Worm (Caenorhabditis elegans) whole organism, L1 larva: ENCODE measurements around the gene fbxc-26.

Experiments
- C34B4.2 ChIP-seq: sonication (generic microtip); optimal IDR thresholded peaks from 2 replicates; lab custom pipeline; 2017; ENCODE audit warnings: mild to moderate bottlenecking, missing genetic modification characterization, missing compliant biosample characterization
- F16B12.6 ChIP-seq: fragments of 150-350 bp; optimal IDR thresholded peaks from 2 replicates; lab custom pipeline; 2014; ENCODE audit warnings: missing biosample characterization, missing genetic modification characterization
- aha-1 ChIP-seq: fragments of 150-350 bp; optimal IDR thresholded peaks from 2 replicates; lab custom pipeline; 2014; ENCODE audit warnings: missing biosample characterization, missing genetic modification characterization
- aly-2 ChIP-seq: fragments of 150-350 bp; optimal IDR thresholded peaks from 2 replicates; lab custom pipeline; 2014; ENCODE audit warnings: missing biosample characterization, missing genetic modification characterization
- ama-1 ChIP-seq: fragments of 150-350 bp; optimal IDR thresholded peaks from 2 replicates; lab custom pipeline; 2014
- ceh-63 ChIP-seq: fragments of 200-800 bp; sonication (Bioruptor generic); optimal IDR thresholded peaks from 2 replicates; lab custom pipeline; 2018; ENCODE audit warnings: mild to moderate bottlenecking, missing genetic modification characterization, missing compliant biosample characterization
- ceh-82 ChIP-seq, 3 experiments: fragments of 150-350 bp in 1 of 3; sonication (generic microtip) in 2 of 3; optimal IDR thresholded peaks; 2 replicates each; lab custom pipeline; 2014 to 2017; ENCODE audit warnings: missing biosample characterization in 3 of 3, missing genetic modification characterization in 3 of 3
- ceh-90 ChIP-seq: sonication (generic microtip); optimal IDR thresholded peaks from 2 replicates; lab custom pipeline; 2016; ENCODE audit warnings: missing genetic modification characterization, missing compliant biosample characterization
- ces-1 ChIP-seq: fragments of 150-350 bp; optimal IDR thresholded peaks from 2 replicates; lab custom pipeline; 2014; ENCODE audit warnings: missing biosample characterization, missing genetic modification reagents, missing genetic modification characterization
- dpl-1 ChIP-seq, 3 experiments: fragments of 150-350 bp in 2 of 3; sonication (generic microtip) in 1 of 3; optimal IDR thresholded peaks; 2 replicates each; lab custom pipeline; 2014 to 2017; ENCODE audit warnings: missing biosample characterization in 3 of 3, missing genetic modification characterization in 3 of 3, missing genetic modification reagents in 3 of 3
- dsc-1 ChIP-seq: sonication (generic microtip); optimal IDR thresholded peaks from 2 replicates; lab custom pipeline; 2016; ENCODE audit warnings: mild to moderate bottlenecking, missing genetic modification characterization, missing compliant biosample characterization
- efl-1 ChIP-seq, 4 experiments: fragments of 150-350 bp; optimal IDR thresholded peaks in 3 of 4; peaks in 1 of 4; 1 replicate in 1 of 4; 2 replicates in 3 of 4; lab custom pipeline; 2014; ENCODE audit warnings: missing biosample characterization in 2 of 4, missing genetic modification characterization in 2 of 4, missing genetic modification reagents in 2 of 4
- elt-2 ChIP-seq: sonication (generic microtip); optimal IDR thresholded peaks from 2 replicates; lab custom pipeline; 2016; ENCODE audit warnings: missing genetic modification characterization, mild to moderate bottlenecking, inconsistent platforms, missing compliant biosample characterization, missing genetic modification reagents
- fos-1 ChIP-seq: fragments of 150-350 bp; optimal IDR thresholded peaks from 2 replicates; lab custom pipeline; 2014; ENCODE audit warnings: missing biosample characterization, missing genetic modification characterization
- hlh-4 ChIP-seq: sonication (generic microtip); optimal IDR thresholded peaks from 2 replicates; lab custom pipeline; 2016; ENCODE audit warnings: mild to moderate bottlenecking, missing genetic modification characterization, missing compliant biosample characterization
- irx-1 ChIP-seq: sonication (generic microtip); optimal IDR thresholded peaks from 2 replicates; lab custom pipeline; 2016; ENCODE audit warnings: missing genetic modification characterization, missing compliant biosample characterization
- isw-1 ChIP-seq: fragments of 200-800 bp; sonication (Bioruptor generic); IDR thresholded peaks from 2 replicates; pipeline ENCODE4 v1.3.6; 2022; ENCODE audit warnings: missing genetic modification characterization, missing compliant biosample characterization
- jun-1 ChIP-seq: fragments of 150-350 bp; optimal IDR thresholded peaks from 2 replicates; lab custom pipeline; 2014; ENCODE audit warnings: missing biosample characterization, missing genetic modification reagents, missing genetic modification characterization
- lir-3 ChIP-seq: sonication (generic microtip); optimal IDR thresholded peaks from 2 replicates; lab custom pipeline; 2016; ENCODE audit warnings: mild to moderate bottlenecking, missing genetic modification characterization, moderate library complexity, missing compliant biosample characterization; ENCODE audit not compliant: poor library complexity
- mab-9 ChIP-seq: fragments of 200-800 bp; sonication (Bioruptor generic); IDR thresholded peaks from 2 replicates; pipeline ENCODE4 v1.3.6; 2022; ENCODE audit warnings: missing genetic modification reagents, missing genetic modification characterization, missing compliant biosample characterization
- mef-2 ChIP-seq: fragments of 150-350 bp; optimal IDR thresholded peaks from 2 replicates; lab custom pipeline; 2014; ENCODE audit warnings: missing biosample characterization, missing genetic modification characterization
- mep-1 ChIP-seq: fragments of 150-350 bp; optimal IDR thresholded peaks from 2 replicates; lab custom pipeline; 2014; ENCODE audit warnings: missing biosample characterization, missing genetic modification characterization
- nhr-12 ChIP-seq: sonication (generic microtip); optimal IDR thresholded peaks from 2 replicates; lab custom pipeline; 2017; ENCODE audit warnings: missing biosample characterization, missing genetic modification characterization
- nhr-19 ChIP-seq: fragments of 200-800 bp; sonication (Bioruptor generic); conservative IDR thresholded peaks from 2 replicates; pipeline ENCODE4 v1.3.6; 2022; ENCODE audit warnings: missing genetic modification characterization, missing compliant biosample characterization
- nhr-47 ChIP-seq: sonication (generic microtip); optimal IDR thresholded peaks from 2 replicates; lab custom pipeline; 2016; ENCODE audit warnings: mild to moderate bottlenecking, missing genetic modification characterization, moderate library complexity, missing compliant biosample characterization
- nhr-84 ChIP-seq: sonication (generic microtip); optimal IDR thresholded peaks from 2 replicates; lab custom pipeline; 2017; ENCODE audit warnings: missing biosample characterization, missing genetic modification characterization
- nhr-85 ChIP-seq: sonication (generic microtip); peaks from one replicate; lab custom pipeline; 2016; ENCODE audit warnings: missing genetic modification characterization, inconsistent platforms, missing compliant biosample characterization
- nhr-90 ChIP-seq: sonication (generic microtip); optimal IDR thresholded peaks from 2 replicates; lab custom pipeline; 2016; ENCODE audit warnings: mild to moderate bottlenecking, missing genetic modification characterization, missing compliant biosample characterization; ENCODE audit not compliant: poor library complexity
- pax-3 ChIP-seq: fragments of 200-800 bp; sonication (Bioruptor generic); optimal IDR thresholded peaks from 2 replicates; lab custom pipeline; 2018; ENCODE audit warnings: mild to moderate bottlenecking, missing genetic modification characterization, moderate library complexity, missing compliant biosample characterization
- pqm-1 ChIP-seq: sonication (generic microtip); optimal IDR thresholded peaks from 3 replicates; lab custom pipeline; 2017; ENCODE audit warnings: missing biosample characterization, missing genetic modification characterization
- skn-1 ChIP-seq: fragments of 150-350 bp; optimal IDR thresholded peaks from 2 replicates; lab custom pipeline; 2014; ENCODE audit warnings: missing biosample characterization, missing genetic modification characterization
- sox-4 ChIP-seq: sonication (generic microtip); optimal IDR thresholded peaks from 2 replicates; lab custom pipeline; 2016; ENCODE audit warnings: missing genetic modification characterization, missing compliant biosample characterization
- sptf-1 ChIP-seq: fragments of 150-350 bp; optimal IDR thresholded peaks from 2 replicates; lab custom pipeline; 2014; ENCODE audit warnings: missing biosample characterization, missing genetic modification characterization
- tbx-2 ChIP-seq: sonication (generic microtip); optimal IDR thresholded peaks from 2 replicates; lab custom pipeline; 2016; ENCODE audit warnings: missing genetic modification characterization, missing compliant biosample characterization
- tlp-1 ChIP-seq: fragments of 150-350 bp; optimal IDR thresholded peaks from 2 replicates; lab custom pipeline; 2014; ENCODE audit warnings: missing biosample characterization, missing genetic modification characterization
- unc-30 ChIP-seq: sonication (generic microtip); optimal IDR thresholded peaks from 2 replicates; lab custom pipeline; 2017; ENCODE audit warnings: missing biosample characterization, missing genetic modification characterization
- unc-98 ChIP-seq: fragments of 200-800 bp; sonication (Bioruptor generic); IDR thresholded peaks from 2 replicates; pipeline ENCODE4 v1.3.6; 2022; ENCODE audit warnings: missing genetic modification characterization, missing compliant biosample characterization
- zip-4 ChIP-seq: fragments of 200-800 bp; sonication (Bioruptor generic); optimal IDR thresholded peaks from 2 replicates; lab custom pipeline; 2018; ENCODE audit warnings: mild to moderate bottlenecking, missing genetic modification characterization, moderate library complexity, missing compliant biosample characterization
- ztf-4 ChIP-seq: fragments of 150-350 bp; optimal IDR thresholded peaks from 2 replicates; lab custom pipeline; 2014; ENCODE audit warnings: missing biosample characterization, missing genetic modification characterization

Gene fbxc-26

DNA sequence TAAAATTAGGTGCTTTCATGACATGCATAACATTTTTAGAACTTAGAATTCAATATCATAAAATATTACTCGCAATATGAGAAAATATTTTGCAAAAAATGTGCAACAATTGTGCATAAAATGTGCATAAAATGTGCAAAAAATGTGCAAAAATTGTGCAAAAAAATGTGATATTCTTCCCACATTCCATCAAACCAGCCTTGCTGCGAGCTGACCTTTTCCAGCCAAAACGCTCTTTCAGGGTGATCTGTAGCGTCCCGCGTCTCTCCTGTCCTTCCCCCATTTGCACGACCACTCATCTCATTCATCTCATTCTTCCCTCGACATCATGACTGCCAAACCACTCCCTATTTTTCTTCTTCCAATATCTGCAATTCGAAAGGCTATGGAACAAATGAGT is 18.3 kb downstream of the fbxc-26 start, which contains the start of gene fbxb-17:
Gene fbxb-17, plus strand, starts transcription at position 301 of the 400 bp plus-strand sequence.
- TF ChIP-seq mef-2 (no peak), mep-1 (tag; lab: Kevin White, UChicago) (no peak), zip-4 (no peak), fos-1 (tag; lab: Kevin White, UChicago) (no peak), sptf-1 (no peak), C34B4.2 (tag; lab: Kevin White, UChicago) (no peak), skn-1 (tag; lab: Kevin White, UChicago) (no peak), F16B12.6 (tag; lab: Kevin White, UChicago) (no peak), ama-1 (lab: Kevin White, UChicago) (no peak), pqm-1 (tag; lab: Kevin White, UChicago) (no peak), ztf-4 (tag; lab: Kevin White, UChicago) (no peak), sox-4 (tag; lab: Kevin White, UChicago) (no peak), unc-98 (no peak), nhr-90 (tag; lab: Kevin White, UChicago) (no peak), ceh-82 (tag; optimal IDR thresholded peaks at IDR 0.05; lab: Kevin White, UChicago) (no peak), unc-30 (tag; lab: Kevin White, UChicago) (no peak), isw-1 (no peak), nhr-12 (tag; lab: Kevin White, UChicago) (no peak), jun-1 (no peak)

DNA sequence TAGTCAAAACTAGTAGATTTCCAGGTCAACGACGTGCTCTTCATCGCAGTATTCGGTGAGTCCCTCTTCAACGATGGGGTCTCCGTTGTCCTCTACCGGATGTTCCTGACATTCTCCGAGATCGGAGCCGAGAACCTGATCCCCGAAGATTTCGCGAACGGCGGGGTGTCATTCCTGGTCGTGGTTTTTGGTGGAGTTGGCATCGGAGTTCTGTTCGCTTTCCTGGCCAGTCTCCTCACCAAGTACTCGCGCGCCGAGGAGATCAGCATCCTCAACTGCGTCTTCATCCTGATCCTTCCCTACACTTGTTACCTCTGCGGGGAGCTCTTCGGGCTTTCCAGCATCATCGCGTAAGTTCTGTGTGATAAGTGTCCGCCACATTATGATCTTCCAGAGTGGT is 21.8 kb downstream of the fbxc-26 start:
- TF ChIP-seq nhr-85 (no peak), mab-9 (GFP tag; lab: Robert Waterston, UW) (no peak), efl-1 (optimal IDR thresholded peaks at IDR 0.05; lab: Kevin White, UChicago) (no peak), efl-1 (GFP tag; optimal IDR thresholded peaks at IDR 0.05 in 1 of 2; lab: Kevin White, UChicago) (no peak), dpl-1 (GFP tag; optimal IDR thresholded peaks at IDR 0.05; lab: Kevin White, UChicago) (no peak), nhr-84 (tag; lab: Kevin White, UChicago) (no peak), tbx-2 (tag; lab: Kevin White, UChicago) (no peak)

- TF ChIP-seq hlh-4 (tag; lab: Kevin White, UChicago), result no peak
- TF ChIP-seq efl-1 (optimal IDR thresholded peaks at IDR 0.05; lab: Kevin White, UChicago), result no peak
- TF ChIP-seq efl-1 (GFP tag; optimal IDR thresholded peaks at IDR 0.05 in 1 of 2; lab: Kevin White, UChicago), result peak in 1 of 2 experiments; percentile 23
- TF ChIP-seq irx-1, result no peak
- TF ChIP-seq ceh-63 (GFP tag; lab: Kevin White, UChicago), result no peak
- no peak for TF ChIP-seq pqm-1 (tag; lab: Kevin White, UChicago)
Observed at ce11 chrII:1670985-1671384, 23.4 kb downstream of the fbxc-26 start.

DNA sequence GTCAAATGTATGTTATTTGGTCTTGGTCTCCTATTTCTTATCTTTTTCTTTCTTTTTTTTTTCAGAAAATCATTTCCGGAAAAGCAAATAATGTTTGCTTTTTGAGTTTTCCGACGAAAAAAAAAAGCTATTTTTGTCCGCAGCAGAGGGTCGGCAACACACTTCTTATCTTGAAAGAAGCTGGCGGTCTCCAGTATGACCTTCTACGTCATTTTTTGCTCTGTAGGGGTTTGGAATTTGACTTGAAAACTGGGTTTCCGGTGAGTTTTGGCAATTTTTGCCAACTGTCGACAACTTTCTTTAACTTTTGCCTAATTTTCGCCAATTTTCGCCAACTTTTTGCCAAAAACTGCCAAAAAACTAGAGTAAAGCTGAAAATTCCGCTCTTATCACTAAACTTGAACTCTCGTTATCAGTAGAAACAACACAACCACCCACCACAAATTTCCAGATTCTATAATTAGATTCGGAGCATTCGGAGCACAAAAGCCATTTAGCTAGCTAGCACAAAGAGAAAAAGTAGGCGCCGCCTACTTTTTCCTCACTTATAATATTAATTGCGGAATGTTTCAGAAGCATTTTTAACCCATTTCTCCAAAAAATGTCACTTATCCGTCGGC is 24.1 kb downstream of the fbxc-26 start, which contains the start of gene nhx-6:
Gene nhx-6, plus strand, starts transcription at position 570 of the 620 bp plus-strand sequence.
- TF ChIP-seq elt-2 (peak; percentile 77), mep-1 (tag; lab: Kevin White, UChicago) (no peak)

ce11 chrII:1668913-1669312 is 25.5 kb downstream of the fbxc-26 start, which contains the start of gene srw-97:
TSS of gene srw-97 (minus strand) at chrII:1669013.
- no peak for TF ChIP-seq nhr-47
- TF ChIP-seq aha-1 (tag; lab: Kevin White, UChicago), result no peak
- TF ChIP-seq tlp-1 (tag; lab: Kevin White, UChicago), result no peak
- no peak for TF ChIP-seq aly-2 (tag; lab: Kevin White, UChicago)
- TF ChIP-seq nhr-19, result no peak
- TF ChIP-seq ceh-82 (tag; optimal IDR thresholded peaks at IDR 0.05; lab: Kevin White, UChicago), result no peak
- no peak for TF ChIP-seq dsc-1
- no peak for TF ChIP-seq elt-2
- TF ChIP-seq ces-1 (GFP tag; lab: Kevin White, UChicago), result no peak
- no peak for TF ChIP-seq ceh-90
- TF ChIP-seq pax-3, result no peak
- TF ChIP-seq lir-3, result no peak
- TF ChIP-seq mab-9 (GFP tag; lab: Robert Waterston, UW), result no peak
